Worm (Caenorhabditis elegans): ENCODE measurements around the gene tag-273.

- no peak for TF ChIP-seq dao-5 (tag; optimal IDR thresholded peaks at IDR 0.05)
- TF ChIP-seq him-1 (tag; optimal IDR thresholded peaks at IDR 0.05): no peak
- TF ChIP-seq W03F9.2 (tag; optimal IDR thresholded peaks at IDR 0.05): no peak
Observed at ce11 chrIV:14536911-14537310, 31.9 kb upstream of the tag-273 start, which contains the start of gene T27E7.5.

Measured in whole organism, L4/young adult.